Worm (Caenorhabditis elegans) whole organism, L4 larva: Measurements from ENCODE around the gene cwn-1.

Source experiments
- D1046.2 ChIP-seq: fragments of 200-800 bp; sonication (Bioruptor generic); IDR thresholded peaks from 2 replicates; pipeline ENCODE4 v1.3.6; 2022; ENCODE audit warnings: missing genetic modification characterization, missing compliant biosample characterization
- F26F4.8 ChIP-seq: fragments of 200-800 bp; sonication (Bioruptor generic); conservative IDR thresholded peaks from 2 replicates; pipeline ENCODE4 v1.3.6; 2022; ENCODE audit warnings: missing genetic modification characterization, missing compliant biosample characterization
- F37D6.2 ChIP-seq: sonication (generic microtip); optimal IDR thresholded peaks from 2 replicates; lab custom pipeline; 2016; ENCODE audit warnings: mild to moderate bottlenecking, missing genetic modification characterization, missing compliant biosample characterization
- F44E2.7 ChIP-seq: fragments of 200-800 bp; sonication (Bioruptor generic); IDR thresholded peaks from 2 replicates; pipeline ENCODE4 v2.1.2; 2022; ENCODE audit warnings: missing genetic modification characterization, missing compliant biosample characterization
- R02D3.7 ChIP-seq: fragments of 150-350 bp; sonication (generic microtip); optimal IDR thresholded peaks from 3 replicates; lab custom pipeline; 2014; ENCODE audit warnings: missing biosample characterization, missing genetic modification characterization
- T20F7.1 ChIP-seq: fragments of 200-800 bp; sonication (Bioruptor generic); optimal IDR thresholded peaks from 2 replicates; lab custom pipeline; 2018; ENCODE audit warnings: mild to moderate bottlenecking, missing genetic modification characterization, missing compliant biosample characterization
- T26A8.4 ChIP-seq: fragments of 200-800 bp; sonication (Bioruptor generic); IDR thresholded peaks from 2 replicates; pipeline ENCODE4 v1.3.6; 2022; ENCODE audit warnings: missing genetic modification characterization, missing compliant biosample characterization
- Y105C5A.15 ChIP-seq: fragments of 200-800 bp; sonication (Bioruptor generic); IDR thresholded peaks from 2 replicates; pipeline ENCODE4 v1.3.6; 2022; ENCODE audit warnings: missing genetic modification characterization, missing compliant biosample characterization
- Y5F2A.4 ChIP-seq: fragments of 200-800 bp; sonication (Bioruptor generic); optimal IDR thresholded peaks from 2 replicates; lab custom pipeline; 2018; ENCODE audit warnings: mild to moderate bottlenecking, missing genetic modification characterization, missing compliant biosample characterization
- ZK337.2 ChIP-seq: fragments of 200-800 bp; sonication (Bioruptor generic); IDR thresholded peaks from 2 replicates; pipeline ENCODE4 v1.3.6; 2022; ENCODE audit warnings: missing genetic modification reagents, missing genetic modification characterization, missing compliant biosample characterization
- arid-1 ChIP-seq: fragments of 200-800 bp; sonication (Bioruptor generic); conservative IDR thresholded peaks from 2 replicates; pipeline ENCODE4 v1.3.6; 2022; ENCODE audit warnings: missing genetic modification reagents, missing genetic modification characterization, missing compliant biosample characterization
- ceh-32 ChIP-seq: sonication (generic microtip); optimal IDR thresholded peaks from 2 replicates; lab custom pipeline; 2016; ENCODE audit warnings: mild to moderate bottlenecking, missing genetic modification characterization, missing compliant biosample characterization; ENCODE audit not compliant: poor library complexity
- ces-1 ChIP-seq: fragments of 150-350 bp; sonication (generic microtip); optimal IDR thresholded peaks from 4 replicates; lab custom pipeline; 2014; ENCODE audit warnings: missing biosample characterization, missing genetic modification reagents, missing genetic modification characterization
- cey-2 ChIP-seq: sonication (generic microtip); optimal IDR thresholded peaks from 3 replicates; lab custom pipeline; 2017; ENCODE audit warnings: missing genetic modification characterization, mild to moderate bottlenecking, missing compliant biosample characterization, antibody characterized with exemption, borderline replicate concordance; ENCODE audit not compliant: insufficient read depth
- ctbp-1 ChIP-seq: fragments of 200-800 bp; sonication (Bioruptor generic); IDR thresholded peaks from 2 replicates; pipeline ENCODE4 v1.3.6; 2022; ENCODE audit warnings: missing genetic modification reagents, missing genetic modification characterization, missing compliant biosample characterization
- daf-8 ChIP-seq: fragments of 200-800 bp; sonication (Bioruptor generic); IDR thresholded peaks from 2 replicates; pipeline ENCODE4 v1.3.6; 2022; ENCODE audit warnings: missing genetic modification characterization, missing compliant biosample characterization
- dpl-1 ChIP-seq: fragments of 150-350 bp; optimal IDR thresholded peaks from 2 replicates; lab custom pipeline; 2014; ENCODE audit warnings: missing biosample characterization, missing genetic modification reagents, missing genetic modification characterization
- dve-1 ChIP-seq: sonication (generic microtip); optimal IDR thresholded peaks from 2 replicates; lab custom pipeline; 2017; ENCODE audit warnings: antibody characterized with exemption, mild to moderate bottlenecking, missing genetic modification characterization, missing compliant biosample characterization; ENCODE audit not compliant: insufficient read depth
- egl-43 ChIP-seq: fragments of 200-800 bp; sonication (Bioruptor generic); IDR thresholded peaks from 2 replicates; pipeline ENCODE4 v1.3.6; 2022; ENCODE audit warnings: missing genetic modification reagents, missing genetic modification characterization, missing compliant biosample characterization
- fkh-10 ChIP-seq: fragments of 150-350 bp; optimal IDR thresholded peaks from 2 replicates; lab custom pipeline; 2014; ENCODE audit warnings: missing biosample characterization, missing genetic modification reagents, missing genetic modification characterization
- hif-1 ChIP-seq, 2 experiments: sonication (generic microtip); optimal IDR thresholded peaks; 2 replicates each; lab custom pipeline; 2016 to 2017; ENCODE audit warnings: missing compliant biosample characterization in 2 of 2, missing genetic modification characterization in 2 of 2, missing genetic modification reagents in 2 of 2, missing genotype in 2 of 2, mild to moderate bottlenecking in 1 of 2
- hlh-30 ChIP-seq: sonication (generic microtip); optimal IDR thresholded peaks from 2 replicates; lab custom pipeline; 2017; ENCODE audit warnings: antibody characterized with exemption, mild to moderate bottlenecking, missing genetic modification characterization, missing compliant biosample characterization; ENCODE audit not compliant: insufficient read depth
- hmg-1.1 ChIP-seq: fragments of 200-800 bp; sonication (Bioruptor generic); IDR thresholded peaks from 2 replicates; pipeline ENCODE4 v1.3.6; 2022; ENCODE audit warnings: missing genetic modification reagents, missing genetic modification characterization, missing compliant biosample characterization
- lin-13 ChIP-seq: fragments of 150-350 bp; optimal IDR thresholded peaks from 2 replicates; lab custom pipeline; 2014; ENCODE audit warnings: missing biosample characterization, missing genetic modification reagents, missing genetic modification characterization
- lin-15B ChIP-seq: fragments of 150-350 bp; sonication (generic microtip); optimal IDR thresholded peaks from 3 replicates; lab custom pipeline; 2014; ENCODE audit warnings: missing biosample characterization, missing genetic modification characterization
- lin-29 ChIP-seq: fragments of 200-800 bp; sonication (Bioruptor generic); IDR thresholded peaks from 2 replicates; pipeline ENCODE4 v1.3.6; 2022; ENCODE audit warnings: missing genetic modification reagents, missing genetic modification characterization, missing compliant biosample characterization
- lin-38 ChIP-seq: fragments of 200-800 bp; sonication (Bioruptor generic); IDR thresholded peaks from 2 replicates; pipeline ENCODE4 v1.3.6; 2022; ENCODE audit warnings: missing genetic modification reagents, missing genetic modification characterization, missing compliant biosample characterization
- lin-39 ChIP-seq: fragments of 150-350 bp; optimal IDR thresholded peaks from 2 replicates; lab custom pipeline; 2014; ENCODE audit warnings: missing biosample characterization, missing genetic modification reagents, missing genetic modification characterization
- madf-5 ChIP-seq, 2 experiments: fragments of 200-800 bp; sonication (Bioruptor generic); IDR thresholded peaks; 2 replicates each; pipeline ENCODE4 v1.3.6; 2022; ENCODE audit warnings: missing compliant biosample characterization in 2 of 2, missing genetic modification characterization in 2 of 2
- madf-9 ChIP-seq: fragments of 200-800 bp; sonication (Bioruptor generic); conservative IDR thresholded peaks from 2 replicates; pipeline ENCODE4 v1.3.6; 2022; ENCODE audit warnings: missing genetic modification reagents, missing genetic modification characterization, missing compliant biosample characterization
- mdl-1 ChIP-seq, 2 experiments: fragments of 150-350 bp in 1 of 2; sonication (generic microtip) in 1 of 2; optimal IDR thresholded peaks; 2 replicates each; lab custom pipeline; 2014 to 2017; ENCODE audit warnings: missing biosample characterization in 2 of 2, missing genetic modification characterization in 2 of 2
- mdt-29 ChIP-seq: fragments of 200-800 bp; sonication (Bioruptor generic); IDR thresholded peaks from 2 replicates; pipeline ENCODE4 v1.3.6; 2022; ENCODE audit warnings: missing genetic modification reagents, missing genetic modification characterization, missing compliant biosample characterization
- mes-2 ChIP-seq: sonication (generic microtip); optimal IDR thresholded peaks from 2 replicates; lab custom pipeline; 2016; ENCODE audit warnings: missing genotype, mild to moderate bottlenecking, missing genetic modification characterization, missing compliant biosample characterization; ENCODE audit not compliant: poor library complexity, severe bottlenecking
- mxl-2 ChIP-seq: fragments of 200-800 bp; sonication (Bioruptor generic); conservative IDR thresholded peaks from 2 replicates; pipeline ENCODE4 v1.3.6; 2022; ENCODE audit warnings: missing genetic modification reagents, missing genetic modification characterization, missing compliant biosample characterization
- mxl-3 ChIP-seq: fragments of 200-800 bp; sonication (Bioruptor generic); optimal IDR thresholded peaks from 2 replicates; lab custom pipeline; 2018; ENCODE audit warnings: mild to moderate bottlenecking, missing genetic modification characterization, missing compliant biosample characterization
- nhr-10 ChIP-seq: fragments of 150-350 bp; optimal IDR thresholded peaks from 2 replicates; lab custom pipeline; 2014; ENCODE audit warnings: missing biosample characterization, missing genetic modification characterization
- nhr-237 ChIP-seq: sonication (generic microtip); optimal IDR thresholded peaks from 2 replicates; lab custom pipeline; 2017; ENCODE audit warnings: missing biosample characterization, missing genetic modification characterization
- nhr-42 ChIP-seq: fragments of 200-800 bp; sonication (Bioruptor generic); IDR thresholded peaks from 2 replicates; pipeline ENCODE4 v1.3.6; 2022; ENCODE audit warnings: missing genetic modification characterization, missing compliant biosample characterization
- nhr-48 ChIP-seq: sonication (generic microtip); optimal IDR thresholded peaks from 2 replicates; lab custom pipeline; 2016; ENCODE audit warnings: mild to moderate bottlenecking, missing genetic modification characterization, missing compliant biosample characterization
- nhr-6 ChIP-seq: fragments of 150-350 bp; optimal IDR thresholded peaks from 2 replicates; lab custom pipeline; 2014; ENCODE audit warnings: missing biosample characterization, missing genetic modification characterization
- pha-4 ChIP-seq, 2 experiments: fragments of 150-350 bp in 1 of 2; fragments of 200-800 bp in 1 of 2; sonication (Bioruptor generic) in 1 of 2; IDR thresholded peaks in 1 of 2; optimal IDR thresholded peaks in 1 of 2; 2 replicates each; pipeline versions ENCODE4 v1.3.6 to Lab custom; 2014 to 2022; ENCODE audit warnings: missing genetic modification characterization in 2 of 2, missing genetic modification reagents in 2 of 2, missing biosample characterization in 1 of 2, missing compliant biosample characterization in 1 of 2
- php-3 ChIP-seq: fragments of 200-800 bp; sonication (Bioruptor generic); IDR thresholded peaks from 2 replicates; pipeline ENCODE4 v1.3.6; 2022; ENCODE audit warnings: missing genetic modification reagents, missing genetic modification characterization, missing compliant biosample characterization
- sdz-12 ChIP-seq: fragments of 200-800 bp; sonication (Bioruptor generic); optimal IDR thresholded peaks from 2 replicates; lab custom pipeline; 2018; ENCODE audit warnings: mild to moderate bottlenecking, missing genetic modification characterization, missing compliant biosample characterization
- set-16 ChIP-seq: fragments of 200-800 bp; sonication (Bioruptor generic); IDR thresholded peaks from 2 replicates; pipeline ENCODE4 v1.3.6; 2022; ENCODE audit warnings: missing genetic modification reagents, missing genetic modification characterization, missing compliant biosample characterization
- skn-1 ChIP-seq: fragments of 150-350 bp; optimal IDR thresholded peaks from 2 replicates; lab custom pipeline; 2014; ENCODE audit warnings: missing biosample characterization, missing genetic modification characterization
- spr-3 ChIP-seq: fragments of 200-800 bp; sonication (Bioruptor generic); optimal IDR thresholded peaks from 2 replicates; lab custom pipeline; 2018; ENCODE audit warnings: mild to moderate bottlenecking, missing genetic modification characterization, missing compliant biosample characterization
- unc-130 ChIP-seq: sonication (generic microtip); optimal IDR thresholded peaks from 2 replicates; lab custom pipeline; 2016; ENCODE audit warnings: missing genetic modification reagents, missing genetic modification characterization, missing compliant biosample characterization
- zfp-3 ChIP-seq: fragments of 200-800 bp; sonication (Bioruptor generic); conservative IDR thresholded peaks from 2 replicates; pipeline ENCODE4 v1.3.6; 2022; ENCODE audit warnings: missing genetic modification reagents, missing genetic modification characterization, missing compliant biosample characterization
- zip-11 ChIP-seq: fragments of 200-800 bp; sonication (Bioruptor generic); IDR thresholded peaks from 2 replicates; pipeline ENCODE4 v1.3.6; 2022; ENCODE audit warnings: missing genetic modification characterization, missing compliant biosample characterization
- ztf-11 ChIP-seq: fragments of 150-350 bp; optimal IDR thresholded peaks from 2 replicates; lab custom pipeline; 2014; ENCODE audit warnings: missing biosample characterization, missing genetic modification characterization

cwn-1 gene

DNA sequence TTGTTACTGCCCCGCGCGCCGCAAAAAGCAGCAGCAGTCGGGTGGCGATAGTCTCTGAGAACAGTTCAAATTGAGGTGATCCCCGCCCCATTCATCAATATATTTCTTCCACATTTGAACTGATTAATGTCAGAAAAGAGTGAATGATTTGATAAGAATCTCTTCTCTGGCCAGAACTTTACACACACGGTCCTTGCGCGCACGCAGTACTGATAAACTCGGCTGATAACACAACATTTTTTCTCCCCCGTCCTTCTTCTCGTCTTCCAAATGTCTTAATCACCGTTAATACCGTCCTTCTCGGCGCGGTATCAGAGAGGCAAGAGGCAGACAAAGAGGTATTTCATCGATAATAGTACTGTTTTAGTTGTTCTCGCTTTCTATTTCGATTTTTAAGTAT is 28.8 kb upstream of the cwn-1 start, which contains the start of gene etr-1 (continued):
- TF ChIP-seq hmg-1.1 (GFP tag; lab: Robert Waterston, UW): 0 out of 2 replicates have a peak, but pooled peaks have one; percentile 12
- TF ChIP-seq R02D3.7 (tag; lab: Kevin White, UChicago): no peak
- no peak for TF ChIP-seq set-16 (GFP tag; lab: Robert Waterston, UW)
- no peak for TF ChIP-seq nhr-237
- no peak for TF ChIP-seq pha-4 (GFP tag; IDR thresholded peaks at IDR 0.05; lab: Robert Waterston, UW)
- TF ChIP-seq pha-4 (tag; optimal IDR thresholded peaks at IDR 0.05; lab: Kevin White, UChicago): no peak
- TF ChIP-seq nhr-48 (tag; lab: Kevin White, UChicago): peak; percentile 71
- no peak for TF ChIP-seq ceh-32 (tag; lab: Kevin White, UChicago)
- no peak for TF ChIP-seq egl-43 (GFP tag; lab: Robert Waterston, UW)
- peak; percentile 48 for TF ChIP-seq cey-2
- no peak for TF ChIP-seq lin-39 (tag; lab: Kevin White, UChicago)
- TF ChIP-seq zip-11 (GFP tag; lab: Robert Waterston, UW): no peak
- peak in 1 of 2 experiments; percentile 57 for TF ChIP-seq mdl-1 (tag; optimal IDR thresholded peaks at IDR 0.05; lab: Kevin White, UChicago)
- peak; percentile 46 for TF ChIP-seq hlh-30
- TF ChIP-seq F26F4.8 (GFP tag; lab: Robert Waterston, UW): no peak
- TF ChIP-seq F44E2.7: no peak
- no peak for TF ChIP-seq T20F7.1 (GFP tag; lab: Kevin White, UChicago)
- peak; percentile 88 for TF ChIP-seq dve-1 (tag; lab: Kevin White, UChicago)
- TF ChIP-seq arid-1: 0 out of 2 replicates have a peak, but pooled peaks have one; percentile 21
- TF ChIP-seq unc-130 (GFP tag; lab: Kevin White, UChicago): no peak
- no peak for TF ChIP-seq T26A8.4
- TF ChIP-seq Y5F2A.4: no peak
- TF ChIP-seq fkh-10 (GFP tag; lab: Kevin White, UChicago): no peak
- TF ChIP-seq ztf-11 (tag; lab: Kevin White, UChicago): no peak
- TF ChIP-seq dpl-1 (GFP tag; lab: Kevin White, UChicago): peak; percentile 30
- TF ChIP-seq madf-5 (GFP tag; IDR thresholded peaks at IDR 0.05; lab: Robert Waterston, UW): no peak
- TF ChIP-seq spr-3 (GFP tag; lab: Kevin White, UChicago): no peak
- TF ChIP-seq lin-38 (GFP tag; lab: Robert Waterston, UW): peak; percentile 25; the same call in 1 of the 2 replicates
- no peak for TF ChIP-seq hif-1 (tag; optimal IDR thresholded peaks at IDR 0.05; lab: Kevin White, UChicago)
- no peak for TF ChIP-seq lin-13
- TF ChIP-seq F37D6.2 (tag; lab: Kevin White, UChicago): no peak
- no peak for TF ChIP-seq sdz-12 (GFP tag; lab: Kevin White, UChicago)
- peak; percentile 83 for TF ChIP-seq php-3 (GFP tag; lab: Robert Waterston, UW)
- TF ChIP-seq nhr-42 (GFP tag; lab: Robert Waterston, UW): 0 out of 2 replicates have a peak, but pooled peaks have one; percentile 11
- peak; percentile 88 for TF ChIP-seq mxl-3 (GFP tag; lab: Kevin White, UChicago)
- no peak for TF ChIP-seq ctbp-1
- no peak for TF ChIP-seq madf-9
- TF ChIP-seq Y105C5A.15 (GFP tag; lab: Robert Waterston, UW): no peak
- TF ChIP-seq lin-29: no peak
- TF ChIP-seq zfp-3 (GFP tag; lab: Robert Waterston, UW): no peak
- peak; percentile 44 for TF ChIP-seq mes-2
- TF ChIP-seq D1046.2 (GFP tag; lab: Robert Waterston, UW): no peak
- peak; percentile 47 for TF ChIP-seq nhr-6 (tag; lab: Kevin White, UChicago)
- no peak for TF ChIP-seq nhr-10
- TF ChIP-seq mdt-29 (GFP tag; lab: Robert Waterston, UW): no peak
- no peak for TF ChIP-seq ZK337.2 (GFP tag; lab: Robert Waterston, UW)
- peak; percentile 37; the same call in 1 of the 2 replicates for TF ChIP-seq mxl-2 (GFP tag; lab: Robert Waterston, UW)
- no peak for TF ChIP-seq daf-8 (GFP tag; lab: Robert Waterston, UW)
- no peak for TF ChIP-seq skn-1 (tag; lab: Kevin White, UChicago)
- no peak for TF ChIP-seq ces-1 (GFP tag; lab: Kevin White, UChicago)
- no peak for TF ChIP-seq lin-15B (tag; lab: Kevin White, UChicago)
